Worm (Caenorhabditis elegans) whole organism, L2 larva: ENCODE data around the gene max-2.

Experiments used
- C34F6.9 ChIP-seq: fragments of 150-350 bp; optimal IDR thresholded peaks from 2 replicates; lab custom pipeline; 2014; ENCODE audit warnings: missing biosample characterization, missing genetic modification characterization
- Y55F3AM.14 ChIP-seq: fragments of 200-800 bp; sonication (Bioruptor generic); optimal IDR thresholded peaks from 2 replicates; lab custom pipeline; 2018; ENCODE audit warnings: mild to moderate bottlenecking, missing genetic modification characterization, missing compliant biosample characterization
- ama-1 ChIP-seq: fragments of 150-350 bp; optimal IDR thresholded peaks from 2 replicates; lab custom pipeline; 2018; ENCODE audit warnings: inconsistent platforms
- ceh-82 ChIP-seq: fragments of 150-350 bp; optimal IDR thresholded peaks from 2 replicates; lab custom pipeline; 2014; ENCODE audit warnings: missing biosample characterization, missing genetic modification characterization
- lin-13 ChIP-seq: fragments of 150-350 bp; optimal IDR thresholded peaks from 2 replicates; lab custom pipeline; 2014; ENCODE audit warnings: missing biosample characterization, missing genetic modification reagents, missing genetic modification characterization
- mdl-1 ChIP-seq, 2 experiments: fragments of 150-350 bp in 1 of 2; sonication (generic microtip) in 1 of 2; optimal IDR thresholded peaks; 2 replicates each; lab custom pipeline; 2017; ENCODE audit warnings: missing biosample characterization in 2 of 2, missing genetic modification characterization in 2 of 2
- nhr-11 ChIP-seq: fragments of 150-350 bp; optimal IDR thresholded peaks from 2 replicates; lab custom pipeline; 2014; ENCODE audit warnings: missing biosample characterization, missing genetic modification characterization
- nhr-12 ChIP-seq: fragments of 150-350 bp; optimal IDR thresholded peaks from 2 replicates; lab custom pipeline; 2014; ENCODE audit warnings: missing biosample characterization, missing genetic modification characterization
- nhr-23 ChIP-seq: fragments of 150-350 bp; optimal IDR thresholded peaks from 2 replicates; lab custom pipeline; 2014; ENCODE audit warnings: missing biosample characterization, missing genetic modification reagents, missing genetic modification characterization
- unc-62 ChIP-seq: fragments of 150-350 bp; optimal IDR thresholded peaks from 2 replicates; lab custom pipeline; 2014; ENCODE audit warnings: missing biosample characterization, missing genetic modification reagents, missing genetic modification characterization

DNA sequence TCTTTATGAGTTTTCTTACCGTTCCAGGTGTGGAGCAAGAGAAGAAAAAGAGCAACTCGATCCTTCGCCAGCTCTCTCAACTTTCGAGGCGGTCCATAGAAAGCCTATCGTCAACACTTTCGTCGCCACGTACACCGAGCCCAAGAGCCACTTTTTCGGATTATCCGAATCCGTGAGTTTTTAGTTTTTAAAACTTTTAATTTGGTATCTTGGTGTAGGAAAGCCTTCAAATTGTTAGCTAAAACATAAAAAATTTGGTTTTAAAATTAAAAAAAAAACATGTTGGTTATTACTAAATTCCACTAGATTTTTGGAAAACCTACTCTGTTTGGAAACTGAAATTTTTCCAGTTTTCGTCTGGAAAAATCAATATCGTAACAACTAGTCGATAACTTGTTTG, 48.1 kb upstream of the max-2 start:
- no peak for TF ChIP-seq unc-62 (GFP tag; lab: Kevin White, UChicago)
- no peak for TF ChIP-seq Y55F3AM.14 (GFP tag; lab: Kevin White, UChicago)
- no peak for TF ChIP-seq C34F6.9 (tag; lab: Kevin White, UChicago)
- no peak for TF ChIP-seq ama-1
- TF ChIP-seq lin-13 (GFP tag; lab: Kevin White, UChicago), result no peak
- no peak for TF ChIP-seq nhr-12 (tag; lab: Kevin White, UChicago)
- no peak for TF ChIP-seq ceh-82 (tag; lab: Kevin White, UChicago)
- TF ChIP-seq nhr-11, result no peak
- no peak for TF ChIP-seq mdl-1 (tag; optimal IDR thresholded peaks at IDR 0.05; lab: Kevin White, UChicago)
- no peak for TF ChIP-seq nhr-23
